Fruit fly (Drosophila melanogaster): Measurements from ENCODE around the gene Ktl.

dm6 chr3R:20866204-20866603 is 30.9 kb downstream of the Ktl start, which contains the start of gene KaiR1D:
- TF ChIP-seq CG4282 (GFP tag; optimal IDR thresholded peaks at IDR 0.05) (no peak), E2f2 (GFP tag; IDR thresholded peaks at IDR 0.05) (no peak), Antp (GFP tag; optimal IDR thresholded peaks at IDR 0.05) (no peak), bigmax (GFP tag; optimal IDR thresholded peaks at IDR 0.05) (no peak), insv (GFP tag; optimal IDR thresholded peaks at IDR 0.05) (no peak), cato (GFP tag; optimal IDR thresholded peaks at IDR 0.05; ENCODE audit: borderline replicate concordance) (no peak), sug (tag; optimal IDR thresholded peaks at IDR 0.05) (no peak), CG14014 (GFP tag; IDR thresholded peaks at IDR 0.05) (no peak)
